Fruit fly (Drosophila melanogaster) whole organism: ENCODE results near the gene milt.

Source experiments
- CG8478 ChIP-seq: fragments of >200 bp; optimal IDR thresholded peaks from 2 replicates; lab custom pipeline; 2018; ENCODE audit warnings: inconsistent platforms
- Dll ChIP-seq: fragments of >200 bp; optimal IDR thresholded peaks from 2 replicates; lab custom pipeline; 2017
- psq ChIP-seq: fragments of >200 bp; optimal IDR thresholded peaks from 2 replicates; lab custom pipeline; 2017
- usp ChIP-seq: fragments of >200 bp; optimal IDR thresholded peaks from 2 replicates; lab custom pipeline; 2017; ENCODE audit warnings: missing biosample characterization, missing genetic modification characterization, mixed read lengths

DNA sequence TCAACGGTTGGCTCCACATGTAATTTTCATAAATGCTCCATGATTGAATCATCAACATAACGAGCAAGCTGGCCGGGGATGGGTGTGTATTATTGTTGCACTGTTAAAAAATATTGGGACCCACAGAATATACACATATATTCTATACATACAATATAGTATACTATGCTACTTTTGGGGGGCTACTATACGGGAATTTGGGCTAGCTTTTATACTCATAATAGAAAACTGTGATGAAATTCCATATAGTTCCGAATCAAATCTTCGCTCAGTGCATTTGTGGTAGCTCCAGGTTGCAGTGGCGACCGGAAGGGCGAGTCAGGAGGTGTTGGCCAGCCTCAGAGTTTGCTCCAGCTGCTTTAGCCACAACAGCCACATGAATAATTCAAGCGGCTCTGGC lies 34.2 kb downstream of the milt start:
- TF ChIP-seq CG8478 (lab: Kevin White, UChicago), result no peak
- TF ChIP-seq usp (GFP tag; lab: Kevin White, UChicago), result no peak
- no peak for TF ChIP-seq psq (lab: Kevin White, UChicago)
- TF ChIP-seq Dll (lab: Kevin White, UChicago), result no peak
